Worm (Caenorhabditis elegans) whole organism, L3 larva: ENCODE measurements around the gene twk-20.

ENCODE experiments used
- aly-2 ChIP-seq: fragments of 150-350 bp; optimal IDR thresholded peaks from 2 replicates; lab custom pipeline; 2014; ENCODE audit warnings: missing biosample characterization, missing genetic modification characterization
- ama-1 ChIP-seq: fragments of 150-350 bp; optimal IDR thresholded peaks from 2 replicates; lab custom pipeline; 2018
- ceh-16 ChIP-seq: sonication (generic microtip); optimal IDR thresholded peaks from 2 replicates; lab custom pipeline; 2017; ENCODE audit warnings: missing biosample characterization, missing genetic modification characterization
- ceh-9 ChIP-seq: sonication (generic microtip); optimal IDR thresholded peaks from 2 replicates; lab custom pipeline; 2018; ENCODE audit warnings: missing biosample characterization, missing genetic modification characterization
- daf-12 ChIP-seq: fragments of 150-350 bp; optimal IDR thresholded peaks from 2 replicates; lab custom pipeline; 2014; ENCODE audit warnings: missing biosample characterization, missing genetic modification reagents, missing genetic modification characterization
- egl-27 ChIP-seq: sonication (generic microtip); optimal IDR thresholded peaks from 4 replicates; lab custom pipeline; 2017; ENCODE audit warnings: missing biosample characterization, missing genetic modification reagents, missing genetic modification characterization
- elt-1 ChIP-seq: fragments of 150-350 bp; optimal IDR thresholded peaks from 2 replicates; lab custom pipeline; 2014; ENCODE audit warnings: missing biosample characterization, missing genetic modification characterization
- elt-2 ChIP-seq: sonication (generic microtip); optimal IDR thresholded peaks from 2 replicates; lab custom pipeline; 2016; ENCODE audit warnings: missing genetic modification reagents, mild to moderate bottlenecking, missing genetic modification characterization, missing compliant biosample characterization
- elt-3 ChIP-seq, 3 experiments: fragments of 150-350 bp in 1 of 3; sonication (generic microtip) in 2 of 3; optimal IDR thresholded peaks; 2 replicates in 2 of 3; 4 replicates in 1 of 3; lab custom pipeline; 2014 to 2017; ENCODE audit warnings: missing biosample characterization in 3 of 3, missing genetic modification characterization in 3 of 3
- eor-1 ChIP-seq, 2 experiments: fragments of 150-350 bp; optimal IDR thresholded peaks; 2 replicates each; lab custom pipeline; 2014 to 2018; ENCODE audit warnings: missing biosample characterization in 2 of 2, missing genetic modification characterization in 2 of 2
- fkh-10 ChIP-seq: sonication (generic microtip); optimal IDR thresholded peaks from 2 replicates; lab custom pipeline; 2017; ENCODE audit warnings: missing biosample characterization, missing genetic modification reagents, missing genetic modification characterization
- fkh-2 ChIP-seq: fragments of 150-350 bp; optimal IDR thresholded peaks from 2 replicates; lab custom pipeline; 2014; ENCODE audit warnings: missing biosample characterization, missing genetic modification reagents, missing genetic modification characterization
- fos-1 ChIP-seq: fragments of 150-350 bp; optimal IDR thresholded peaks from 2 replicates; lab custom pipeline; 2014; ENCODE audit warnings: missing biosample characterization, missing genetic modification characterization
- hmg-11 ChIP-seq: sonication (generic microtip); optimal IDR thresholded peaks from 2 replicates; lab custom pipeline; 2016; ENCODE audit warnings: missing genetic modification characterization, missing compliant biosample characterization
- jun-1 ChIP-seq: fragments of 150-350 bp; optimal IDR thresholded peaks from 2 replicates; lab custom pipeline; 2014; ENCODE audit warnings: missing biosample characterization, missing genetic modification reagents, missing genetic modification characterization
- lin-15B ChIP-seq: fragments of 150-350 bp; optimal IDR thresholded peaks from 2 replicates; lab custom pipeline; 2014; ENCODE audit warnings: missing biosample characterization, missing genetic modification characterization
- lin-39 ChIP-seq: fragments of 150-350 bp; optimal IDR thresholded peaks from 2 replicates; lab custom pipeline; 2018; ENCODE audit warnings: missing biosample characterization, missing genetic modification reagents, missing genetic modification characterization
- mdl-1 ChIP-seq: fragments of 150-350 bp; optimal IDR thresholded peaks from 2 replicates; lab custom pipeline; 2014; ENCODE audit warnings: missing biosample characterization, missing genetic modification characterization
- nfya-1 ChIP-seq: sonication (generic microtip); optimal IDR thresholded peaks from 2 replicates; lab custom pipeline; 2017; ENCODE audit warnings: missing genetic modification characterization, mild to moderate bottlenecking, missing compliant biosample characterization, antibody characterized with exemption, moderate library complexity; ENCODE audit not compliant: insufficient read depth
- nhr-11 ChIP-seq: fragments of 150-350 bp; optimal IDR thresholded peaks from 2 replicates; lab custom pipeline; 2014; ENCODE audit warnings: missing biosample characterization, missing genetic modification characterization
- nhr-237 ChIP-seq: fragments of 150-350 bp; optimal IDR thresholded peaks from 2 replicates; lab custom pipeline; 2014; ENCODE audit warnings: missing biosample characterization, missing genetic modification characterization
- nhr-25 ChIP-seq: sonication (generic microtip); optimal IDR thresholded peaks from 2 replicates; lab custom pipeline; 2017; ENCODE audit warnings: missing biosample characterization, missing genetic modification characterization
- nhr-28 ChIP-seq: fragments of 150-350 bp; optimal IDR thresholded peaks from 2 replicates; lab custom pipeline; 2014; ENCODE audit warnings: missing biosample characterization, missing genetic modification characterization
- nhr-43 ChIP-seq: sonication (generic microtip); optimal IDR thresholded peaks from 2 replicates; lab custom pipeline; 2016; ENCODE audit warnings: mild to moderate bottlenecking, missing genetic modification characterization, missing compliant biosample characterization; ENCODE audit not compliant: poor library complexity, severe bottlenecking
- nhr-67 ChIP-seq: fragments of 150-350 bp; optimal IDR thresholded peaks from 2 replicates; lab custom pipeline; 2014; ENCODE audit warnings: missing biosample characterization, missing genetic modification characterization
- nhr-76 ChIP-seq: fragments of 150-350 bp; sonication (generic microtip); optimal IDR thresholded peaks from 5 replicates; lab custom pipeline; 2014; ENCODE audit warnings: missing biosample characterization, missing genetic modification characterization
- pha-4 ChIP-seq: fragments of 150-350 bp; optimal IDR thresholded peaks from 2 replicates; lab custom pipeline; 2014; ENCODE audit warnings: missing biosample characterization, missing genetic modification reagents, missing genetic modification characterization
- sea-2 ChIP-seq: fragments of 150-350 bp; sonication (generic microtip); optimal IDR thresholded peaks from 4 replicates; lab custom pipeline; 2014; ENCODE audit warnings: missing biosample characterization, missing genetic modification reagents, missing genetic modification characterization
- skn-1 ChIP-seq: fragments of 150-350 bp; optimal IDR thresholded peaks from 2 replicates; lab custom pipeline; 2014; ENCODE audit warnings: missing biosample characterization, missing genetic modification characterization
- snpc-4 ChIP-seq: fragments of 150-350 bp; optimal IDR thresholded peaks from 2 replicates; lab custom pipeline; 2014; ENCODE audit warnings: missing biosample characterization, missing genetic modification characterization
- tbx-2 ChIP-seq: sonication (generic microtip); optimal IDR thresholded peaks from 2 replicates; lab custom pipeline; 2016; ENCODE audit warnings: mild to moderate bottlenecking, missing genetic modification characterization, missing compliant biosample characterization
- unc-39 ChIP-seq: sonication (generic microtip); optimal IDR thresholded peaks from 4 replicates; lab custom pipeline; 2017; ENCODE audit warnings: missing biosample characterization, missing genetic modification characterization
- unc-62 ChIP-seq: fragments of 150-350 bp; sonication (generic microtip); optimal IDR thresholded peaks from 4 replicates; lab custom pipeline; 2014; ENCODE audit warnings: missing biosample characterization, missing genetic modification reagents, missing genetic modification characterization
- zag-1 ChIP-seq: fragments of 150-350 bp; optimal IDR thresholded peaks from 2 replicates; lab custom pipeline; 2014; ENCODE audit warnings: missing biosample characterization, missing genetic modification characterization
- ztf-11 ChIP-seq: fragments of 150-350 bp; optimal IDR thresholded peaks from 2 replicates; lab custom pipeline; 2014; ENCODE audit warnings: missing biosample characterization, missing genetic modification characterization
- ztf-4 ChIP-seq: fragments of 150-350 bp; optimal IDR thresholded peaks from 2 replicates; lab custom pipeline; 2014; ENCODE audit warnings: missing biosample characterization, missing genetic modification characterization

Gene twk-20

ce11 chrX:13639577-13639976 lies at the start of gene twk-20:
twk-20 (plus strand) TSS chrX:13639877.
- no peak for TF ChIP-seq unc-39
- no peak for TF ChIP-seq sea-2 (GFP tag; lab: Kevin White, UChicago)
- TF ChIP-seq unc-62 (GFP tag; lab: Kevin White, UChicago) = no peak
- TF ChIP-seq fos-1 = no peak
- TF ChIP-seq eor-1 (tag; optimal IDR thresholded peaks at IDR 0.05; lab: Kevin White, UChicago) = no peak
- TF ChIP-seq fkh-2 (tag; lab: Kevin White, UChicago) = no peak
- no peak for TF ChIP-seq elt-1 (tag; lab: Kevin White, UChicago)
- TF ChIP-seq fkh-10 (GFP tag; lab: Kevin White, UChicago) = no peak
- no peak for TF ChIP-seq nhr-43
- TF ChIP-seq ceh-16 = no peak
- no peak for TF ChIP-seq lin-39 (tag; lab: Kevin White, UChicago)
- TF ChIP-seq tbx-2 (tag; lab: Kevin White, UChicago) = no peak
- TF ChIP-seq nhr-28 (tag; lab: Kevin White, UChicago) = no peak
- no peak for TF ChIP-seq skn-1 (tag; lab: Kevin White, UChicago)
- TF ChIP-seq lin-15B (tag; lab: Kevin White, UChicago) = no peak
- no peak for TF ChIP-seq ztf-11 (tag; lab: Kevin White, UChicago)
- no peak for TF ChIP-seq nfya-1
- TF ChIP-seq, all 47 proteins: peak for 0

- TF ChIP-seq elt-3 (tag; optimal IDR thresholded peaks at IDR 0.05; lab: Kevin White, UChicago) = no peak
- TF ChIP-seq ceh-9 = no peak
- TF ChIP-seq aly-2 (tag; lab: Kevin White, UChicago) = no peak
- TF ChIP-seq fos-1 = no peak
- no peak for TF ChIP-seq hmg-11
- no peak for TF ChIP-seq nfya-1
- TF ChIP-seq nhr-76 (tag; lab: Kevin White, UChicago) = no peak
- TF ChIP-seq nhr-67 (tag; lab: Kevin White, UChicago) = no peak
- TF ChIP-seq lin-15B (tag; lab: Kevin White, UChicago) = no peak
- TF ChIP-seq pha-4 (tag; lab: Kevin White, UChicago) = no peak
- TF ChIP-seq unc-39 = no peak
- no peak for TF ChIP-seq ceh-16
- no peak for TF ChIP-seq mdl-1 (tag; lab: Kevin White, UChicago)
Observed at ce11 chrX:13590688-13591087, 49.0 kb upstream of the twk-20 start.

- no peak for TF ChIP-seq nhr-11 (tag; lab: Kevin White, UChicago)
- TF ChIP-seq nhr-25 (tag; lab: Kevin White, UChicago) = no peak
- no peak for TF ChIP-seq elt-1 (tag; lab: Kevin White, UChicago)
- TF ChIP-seq nhr-67 (tag; lab: Kevin White, UChicago) = no peak
- TF ChIP-seq egl-27 (tag; lab: Kevin White, UChicago) = no peak
- TF ChIP-seq eor-1 (tag; optimal IDR thresholded peaks at IDR 0.05; lab: Kevin White, UChicago) = no peak
- TF ChIP-seq hmg-11 = no peak
- no peak for TF ChIP-seq nhr-237 (tag; lab: Kevin White, UChicago)
- no peak for TF ChIP-seq pha-4 (tag; lab: Kevin White, UChicago)
- no peak for TF ChIP-seq ztf-4 (tag; lab: Kevin White, UChicago)
- no peak for TF ChIP-seq tbx-2 (tag; lab: Kevin White, UChicago)
- TF ChIP-seq ama-1 (lab: Kevin White, UChicago) = no peak
- TF ChIP-seq jun-1 = no peak
- TF ChIP-seq, all 47 proteins: peak for 0
Observed at ce11 chrX:13591175-13591574, 48.5 kb upstream of the twk-20 start, which contains the start of gene col-44. col-44 (plus strand) TSS chrX:13591475.

- TF ChIP-seq daf-12 (tag; lab: Kevin White, UChicago) (no peak), mdl-1 (tag; lab: Kevin White, UChicago) (no peak), snpc-4 (tag; lab: Kevin White, UChicago) (no peak), skn-1 (tag; lab: Kevin White, UChicago) (no peak), zag-1 (tag; lab: Kevin White, UChicago) (no peak), nhr-28 (tag; lab: Kevin White, UChicago) (no peak), nhr-43 (no peak), tbx-2 (tag; lab: Kevin White, UChicago) (no peak), lin-39 (tag; lab: Kevin White, UChicago) (no peak), aly-2 (tag; lab: Kevin White, UChicago) (no peak), elt-2 (no peak), nhr-11 (tag; lab: Kevin White, UChicago) (no peak)
Observed at ce11 chrX:13591953-13592352, 47.7 kb upstream of the twk-20 start.
